Fruit fly (Drosophila melanogaster) whole organism, embryonic: ENCODE measurements around the gene nAChRalpha7.

Source experiments
- CG11398 ChIP-seq: fragments of 200-800 bp; sonication (Bioruptor generic); optimal IDR thresholded peaks from 2 replicates; lab custom pipeline; 2016; ENCODE audit warnings: missing biosample characterization, missing genetic modification characterization
- CG12104 ChIP-seq: fragments of 200-800 bp; sonication (Bioruptor generic); optimal IDR thresholded peaks from 3 replicates; lab custom pipeline; 2016; ENCODE audit warnings: missing biosample characterization, missing genetic modification characterization
- CG12744 ChIP-seq: fragments of 200-800 bp; sonication (Bioruptor generic); optimal IDR thresholded peaks from 2 replicates; lab custom pipeline; 2016; ENCODE audit warnings: missing biosample characterization, missing genetic modification characterization
- CG1792 ChIP-seq: fragments of 200-800 bp; sonication (Bioruptor generic); optimal IDR thresholded peaks from 2 replicates; lab custom pipeline; 2016; ENCODE audit warnings: missing biosample characterization, missing genetic modification characterization
- CG18599 ChIP-seq: fragments of 200-800 bp; sonication (Bioruptor generic); optimal IDR thresholded peaks from 3 replicates; lab custom pipeline; 2017; ENCODE audit warnings: missing biosample characterization, missing genetic modification characterization, mild to moderate bottlenecking, moderate library complexity, missing genetic modification reagents
- CG2889 ChIP-seq: fragments of 200-800 bp; sonication (Bioruptor generic); IDR thresholded peaks from 3 replicates; pipeline ENCODE4 v1.3.6; 2022; ENCODE audit warnings: missing biosample characterization, missing genetic modification characterization
- CG30403 ChIP-seq: fragments of 200-800 bp; sonication (Bioruptor generic); optimal IDR thresholded peaks from 3 replicates; lab custom pipeline; 2016; ENCODE audit warnings: missing biosample characterization, missing genetic modification characterization
- CG30431 ChIP-seq: fragments of 200-800 bp; sonication (Bioruptor generic); optimal IDR thresholded peaks from 2 replicates; lab custom pipeline; 2017; ENCODE audit warnings: missing biosample characterization, missing genetic modification characterization
- CG31365 ChIP-seq: fragments of 200-800 bp; sonication (Bioruptor generic); optimal IDR thresholded peaks from 2 replicates; lab custom pipeline; 2018; ENCODE audit warnings: missing biosample characterization, mild to moderate bottlenecking, missing genetic modification characterization
- CG34422 ChIP-seq: fragments of 200-800 bp; sonication (Bioruptor generic); IDR thresholded peaks from 3 replicates; pipeline ENCODE4 v1.3.6; 2022; ENCODE audit warnings: missing biosample characterization, missing genetic modification characterization
- CG3995 ChIP-seq: fragments of 200-800 bp; sonication (Bioruptor generic); optimal IDR thresholded peaks from 3 replicates; lab custom pipeline; 2016; ENCODE audit warnings: missing biosample characterization, missing genetic modification characterization
- CG4707 ChIP-seq: fragments of 200-800 bp; sonication (Bioruptor generic); optimal IDR thresholded peaks from 2 replicates; lab custom pipeline; 2018; ENCODE audit warnings: missing biosample characterization, mild to moderate bottlenecking, missing genetic modification characterization, moderate library complexity
- CG6272 ChIP-seq: fragments of 200-800 bp; sonication (Bioruptor generic); IDR thresholded peaks from 2 replicates; pipeline ENCODE4 v1.3.6; 2022; ENCODE audit warnings: missing biosample characterization, missing genetic modification characterization
- CG6791 ChIP-seq: fragments of 200-800 bp; sonication (Bioruptor generic); IDR thresholded peaks from 3 replicates; pipeline ENCODE4 v1.3.6; 2022; ENCODE audit warnings: missing biosample characterization, missing genetic modification characterization; ENCODE audit not compliant: partially characterized antibody
- CG8388 ChIP-seq: fragments of 200-800 bp; sonication (Bioruptor generic); optimal IDR thresholded peaks from 2 replicates; lab custom pipeline; 2019; ENCODE audit warnings: missing biosample characterization, mild to moderate bottlenecking, missing genetic modification characterization, moderate library complexity
- CG8765 ChIP-seq: fragments of 200-800 bp; sonication (Bioruptor generic); IDR thresholded peaks from 2 replicates; pipeline ENCODE4 v1.3.6; 2022; ENCODE audit warnings: missing biosample characterization, missing genetic modification characterization
- CG9609 ChIP-seq: fragments of 200-800 bp; sonication (Bioruptor generic); optimal IDR thresholded peaks from 3 replicates; lab custom pipeline; 2016; ENCODE audit warnings: missing biosample characterization, missing genetic modification characterization
- Doc2 ChIP-seq: fragments of 200-800 bp; sonication (Bioruptor generic); IDR thresholded peaks from 2 replicates; pipeline ENCODE4 v1.3.6; 2022; ENCODE audit warnings: missing biosample characterization, missing genetic modification characterization
- Fer3 ChIP-seq: fragments of 200-800 bp; sonication (Bioruptor generic); optimal IDR thresholded peaks from 2 replicates; lab custom pipeline; 2018; ENCODE audit warnings: missing biosample characterization, mild to moderate bottlenecking, missing genetic modification characterization, moderate library complexity
- Hr78 ChIP-seq, 2 experiments: fragments of 200-800 bp in 1 of 2; fragments of >200 bp in 1 of 2; sonication (Bioruptor generic) in 1 of 2; optimal IDR thresholded peaks; 2 replicates each; lab custom pipeline; 2017 to 2019; ENCODE audit warnings: missing biosample characterization in 2 of 2, missing genetic modification characterization in 2 of 2, mild to moderate bottlenecking in 1 of 2, moderate library complexity in 1 of 2
- MTF-1 ChIP-seq: fragments of 200-800 bp; sonication (Bioruptor generic); optimal IDR thresholded peaks from 2 replicates; lab custom pipeline; 2018; ENCODE audit warnings: missing biosample characterization, mild to moderate bottlenecking, missing genetic modification characterization, borderline replicate concordance
- Mrtf ChIP-seq: fragments of 200-800 bp; sonication (Bioruptor generic); IDR thresholded peaks from 3 replicates; pipeline ENCODE4 v1.3.6; 2022; ENCODE audit warnings: missing biosample characterization, missing genetic modification characterization
- Myb ChIP-seq: fragments of 200-800 bp; sonication (Bioruptor generic); optimal IDR thresholded peaks from 2 replicates; lab custom pipeline; 2016; ENCODE audit warnings: missing biosample characterization, missing genetic modification characterization
- NC2α ChIP-seq: fragments of 200-800 bp; sonication (Bioruptor generic); optimal IDR thresholded peaks from 2 replicates; lab custom pipeline; 2016; ENCODE audit warnings: missing biosample characterization, missing genetic modification characterization
- NC2β ChIP-seq: fragments of 200-800 bp; sonication (Bioruptor generic); optimal IDR thresholded peaks from 2 replicates; lab custom pipeline; 2016; ENCODE audit warnings: missing biosample characterization, missing genetic modification characterization
- Opbp ChIP-seq: fragments of 200-800 bp; sonication (Bioruptor generic); IDR thresholded peaks from 3 replicates; pipeline ENCODE4 v1.3.6; 2022; ENCODE audit warnings: missing biosample characterization, missing genetic modification characterization; ENCODE audit not compliant: partially characterized antibody
- Poxn ChIP-seq: fragments of 200-800 bp; sonication (Bioruptor generic); IDR thresholded peaks from 2 replicates; pipeline ENCODE4 v1.3.6; 2022; ENCODE audit warnings: missing biosample characterization, missing genetic modification characterization
- Trl ChIP-seq, 3 experiments: fragments of >200 bp in 2 of 3; fragments of 200-800 bp in 1 of 3; sonication (Bioruptor generic) in 1 of 3; optimal IDR thresholded peaks; 2 replicates in 1 of 3; 3 replicates in 2 of 3; lab custom pipeline; 2016 to 2017; ENCODE audit warnings: missing biosample characterization in 1 of 3, missing genetic modification characterization in 1 of 3
- abd-A ChIP-seq: fragments of 200-800 bp; sonication (Bioruptor generic); optimal IDR thresholded peaks from 3 replicates; lab custom pipeline; 2019; ENCODE audit warnings: missing biosample characterization, mild to moderate bottlenecking, missing genetic modification characterization, moderate library complexity
- aop ChIP-seq: fragments of 200-800 bp; sonication (Bioruptor generic); IDR thresholded peaks from 2 replicates; pipeline ENCODE4 v1.3.6; 2022; ENCODE audit warnings: missing biosample characterization, missing genetic modification characterization
- bsh ChIP-seq, 2 experiments: fragments of 200-800 bp; sonication (Bioruptor generic); optimal IDR thresholded peaks; 2 replicates each; lab custom pipeline; 2017 to 2018; ENCODE audit warnings: mild to moderate bottlenecking in 2 of 2, missing biosample characterization in 2 of 2, missing genetic modification characterization in 2 of 2, moderate library complexity in 1 of 2
- chif ChIP-seq, 2 experiments: fragments of 200-800 bp; sonication (Bioruptor generic); optimal IDR thresholded peaks; 3 replicates each; lab custom pipeline; 2016; ENCODE audit warnings: missing biosample characterization in 2 of 2, missing genetic modification characterization in 2 of 2
- fru ChIP-seq: fragments of >200 bp; optimal IDR thresholded peaks from 2 replicates; lab custom pipeline; 2017
- hbn ChIP-seq: fragments of 200-800 bp; sonication (Bioruptor generic); IDR thresholded peaks from 2 replicates; pipeline ENCODE4 v1.3.6; 2022; ENCODE audit warnings: missing biosample characterization, missing genetic modification characterization; ENCODE audit not compliant: partially characterized antibody
- ken ChIP-seq: fragments of 200-800 bp; sonication (Bioruptor generic); IDR thresholded peaks from 3 replicates; pipeline ENCODE4 v1.3.6; 2022; ENCODE audit warnings: missing biosample characterization, missing genetic modification characterization
- mld ChIP-seq: fragments of 200-800 bp; sonication (Bioruptor generic); IDR thresholded peaks from 3 replicates; pipeline ENCODE4 v1.3.6; 2022; ENCODE audit warnings: missing biosample characterization, missing genetic modification characterization; ENCODE audit not compliant: partially characterized antibody
- ro ChIP-seq: fragments of 200-800 bp; sonication (Bioruptor generic); IDR thresholded peaks from 2 replicates; pipeline ENCODE4 v1.3.6; 2022; ENCODE audit warnings: missing biosample characterization, missing genetic modification characterization
- shn ChIP-seq: fragments of 200-800 bp; sonication (Bioruptor generic); optimal IDR thresholded peaks from 3 replicates; lab custom pipeline; 2016; ENCODE audit warnings: missing biosample characterization, missing genetic modification characterization
- sim ChIP-seq: fragments of 200-800 bp; sonication (Bioruptor generic); IDR thresholded peaks from 2 replicates; pipeline ENCODE4 v1.3.6; 2022; ENCODE audit warnings: missing biosample characterization, missing genetic modification characterization
- slp2 ChIP-seq: fragments of 200-800 bp; sonication (Bioruptor generic); optimal IDR thresholded peaks from 2 replicates; lab custom pipeline; 2016; ENCODE audit warnings: missing biosample characterization, missing genetic modification characterization
- sob ChIP-seq: fragments of 200-800 bp; sonication (Bioruptor generic); IDR thresholded peaks from 2 replicates; pipeline ENCODE4 v1.3.6; 2022; ENCODE audit warnings: missing biosample characterization, missing genetic modification characterization
- sqz ChIP-seq: fragments of 200-800 bp; sonication (Bioruptor generic); optimal IDR thresholded peaks from 3 replicates; lab custom pipeline; 2018; ENCODE audit warnings: missing biosample characterization, mild to moderate bottlenecking, missing genetic modification characterization
- stwl ChIP-seq: fragments of 200-800 bp; sonication (Bioruptor generic); optimal IDR thresholded peaks from 3 replicates; lab custom pipeline; 2018; ENCODE audit warnings: missing biosample characterization, mild to moderate bottlenecking, missing genetic modification characterization, moderate library complexity
- tio ChIP-seq: fragments of 200-800 bp; sonication (Bioruptor generic); optimal IDR thresholded peaks from 2 replicates; lab custom pipeline; 2017; ENCODE audit warnings: missing biosample characterization, missing genetic modification characterization, inconsistent platforms
- tll ChIP-seq, 2 experiments: fragments of 200-800 bp in 1 of 2; fragments of >200 bp in 1 of 2; sonication (Bioruptor generic) in 1 of 2; optimal IDR thresholded peaks; 2 replicates each; lab custom pipeline; 2017 to 2019; ENCODE audit warnings: missing biosample characterization in 2 of 2, missing genetic modification characterization in 2 of 2, mild to moderate bottlenecking in 1 of 2, moderate library complexity in 1 of 2
- vfl ChIP-seq: fragments of 200-800 bp; sonication (Bioruptor generic); optimal IDR thresholded peaks from 2 replicates; lab custom pipeline; 2016; ENCODE audit warnings: missing biosample characterization, missing genetic modification characterization
- zen2 ChIP-seq: fragments of 200-800 bp; sonication (Bioruptor generic); IDR thresholded peaks from 3 replicates; pipeline ENCODE4 v1.3.6; 2022; ENCODE audit warnings: missing biosample characterization, missing genetic modification characterization; ENCODE audit not compliant: partially characterized antibody

nAChRalpha7 gene

dm6 chrX:19297899-19298784, 50.1 kb downstream of the nAChRalpha7 start, which contains the start of gene CG8034 (continued):
- peak; percentile 83 for TF ChIP-seq ro
- peak; percentile 90 for TF ChIP-seq sim (GFP tag; lab: Robert Waterston, UW)
- peak; percentile 26 for TF ChIP-seq stwl (tag; lab: Kevin White, UChicago)
- TF ChIP-seq Fer3 (tag; lab: Kevin White, UChicago), result peak; percentile 96
- TF ChIP-seq zen2 (GFP tag; lab: Robert Waterston, UW), result 0 out of 3 replicates have a peak, but pooled peaks have one; percentile 22
- TF ChIP-seq chif (GFP tag; optimal IDR thresholded peaks at IDR 0.05; lab: Kevin White, UChicago), result peak; percentile 93 to 94
- peak; percentile 95 for TF ChIP-seq CG8388 (GFP tag; lab: Kevin White, UChicago)
- TF ChIP-seq aop, result no peak
- peak; percentile 94 for TF ChIP-seq slp2 (GFP tag; lab: Kevin White, UChicago)
- TF ChIP-seq CG4707 (GFP tag; lab: Kevin White, UChicago), result peak; percentile 100
- TF ChIP-seq tll (GFP tag; optimal IDR thresholded peaks at IDR 0.05; lab: Kevin White, UChicago), result peak; percentile 39 to 69
- TF ChIP-seq Mrtf, result peak; percentile 91
- TF ChIP-seq CG9609 (GFP tag; lab: Kevin White, UChicago), result peak; percentile 95
- no peak for TF ChIP-seq hbn (GFP tag; lab: Robert Waterston, UW)
- TF ChIP-seq Hr78 (GFP tag; optimal IDR thresholded peaks at IDR 0.05; lab: Kevin White, UChicago), result peak in 1 of 2 experiments; percentile 88
- 0 out of 3 replicates have a peak, but pooled peaks have one; percentile 42 for TF ChIP-seq CG6791 (GFP tag; lab: Robert Waterston, UW)
- peak; percentile 83 for TF ChIP-seq CG1792 (GFP tag; lab: Kevin White, UChicago)
- TF ChIP-seq abd-A, result peak; percentile 85
- TF ChIP-seq CG11398, result peak; percentile 87
- TF ChIP-seq CG8765 (GFP tag; lab: Robert Waterston, UW), result peak; percentile 92
- TF ChIP-seq Trl (optimal IDR thresholded peaks at IDR 0.05; lab: Kevin White, UChicago), result peak; percentile 33 to 90
- peak; percentile 94 for TF ChIP-seq Trl (GFP tag; optimal IDR thresholded peaks at IDR 0.05; lab: Kevin White, UChicago)
- peak; percentile 89 for TF ChIP-seq CG6272
- TF ChIP-seq Doc2 (GFP tag; lab: Robert Waterston, UW), result peak; percentile 88
- TF ChIP-seq ken (GFP tag; lab: Robert Waterston, UW), result peak; percentile 85
- peak; percentile 96 for TF ChIP-seq tio (GFP tag; lab: Kevin White, UChicago)
- peak; percentile 93 for TF ChIP-seq CG34422 (GFP tag; lab: Robert Waterston, UW)
- TF ChIP-seq fru (lab: Kevin White, UChicago), result no peak
- peak; percentile 81 for TF ChIP-seq CG31365 (tag; lab: Kevin White, UChicago)
- peak; percentile 77 for TF ChIP-seq NC2α
- TF ChIP-seq CG12744 (GFP tag; lab: Kevin White, UChicago), result peak; percentile 96
- TF ChIP-seq CG30403 (GFP tag; lab: Kevin White, UChicago), result peak; percentile 98
- peak; percentile 96 for TF ChIP-seq shn (GFP tag; lab: Kevin White, UChicago)
- TF ChIP-seq MTF-1 (GFP tag; lab: Kevin White, UChicago), result peak; percentile 84
- no peak for TF ChIP-seq mld
- peak; percentile 59; the same call in 2 of the 3 replicates for TF ChIP-seq Opbp (GFP tag; lab: Robert Waterston, UW)
- TF ChIP-seq Myb, result peak; percentile 87
- TF ChIP-seq NC2β (GFP tag; lab: Kevin White, UChicago), result peak; percentile 93
- peak; percentile 98 for TF ChIP-seq CG18599 (GFP tag; lab: Kevin White, UChicago)
- TF ChIP-seq sob (GFP tag; lab: Robert Waterston, UW), result peak; percentile 95
- peak; percentile 89 for TF ChIP-seq Poxn (GFP tag; lab: Robert Waterston, UW)
- TF ChIP-seq sqz (GFP tag; lab: Kevin White, UChicago), result peak; percentile 95
- peak; percentile 95 for TF ChIP-seq vfl (GFP tag; lab: Kevin White, UChicago)
- peak; percentile 95 for TF ChIP-seq CG30431
- peak; percentile 93 for TF ChIP-seq CG12104 (GFP tag; lab: Kevin White, UChicago)
- peak; percentile 95 to 98 for TF ChIP-seq bsh (GFP tag; optimal IDR thresholded peaks at IDR 0.05; lab: Kevin White, UChicago)
- TF ChIP-seq CG2889, result peak; percentile 90
- TF ChIP-seq CG3995 (GFP tag; lab: Kevin White, UChicago), result peak; percentile 81
